Worm (Caenorhabditis elegans) whole organism, mixed stage, embryonic: ENCODE data around the gene R12B2.2.

Source experiments
- ham-2 ChIP-seq: fragments of 200-800 bp; sonication (Bioruptor generic); optimal IDR thresholded peaks from 2 replicates; lab custom pipeline; 2018; ENCODE audit warnings: mild to moderate bottlenecking, missing genetic modification characterization, missing compliant biosample characterization
- nhr-12 ChIP-seq: fragments of 150-350 bp; optimal IDR thresholded peaks from 2 replicates; lab custom pipeline; 2014; ENCODE audit warnings: missing biosample characterization, missing genetic modification characterization
- nhr-28 ChIP-seq: fragments of 150-350 bp; optimal IDR thresholded peaks from 2 replicates; lab custom pipeline; 2014; ENCODE audit warnings: missing biosample characterization, missing genetic modification characterization
- nhr-76 ChIP-seq: sonication (generic microtip); optimal IDR thresholded peaks from 2 replicates; lab custom pipeline; 2017; ENCODE audit warnings: missing biosample characterization, missing genetic modification characterization
- snpc-4 ChIP-seq: fragments of 150-350 bp; optimal IDR thresholded peaks from 2 replicates; lab custom pipeline; 2014; ENCODE audit warnings: missing biosample characterization, missing genetic modification characterization
- ztf-11 ChIP-seq: fragments of 150-350 bp; optimal IDR thresholded peaks from 2 replicates; lab custom pipeline; 2014; ENCODE audit warnings: missing biosample characterization, missing genetic modification characterization

DNA sequence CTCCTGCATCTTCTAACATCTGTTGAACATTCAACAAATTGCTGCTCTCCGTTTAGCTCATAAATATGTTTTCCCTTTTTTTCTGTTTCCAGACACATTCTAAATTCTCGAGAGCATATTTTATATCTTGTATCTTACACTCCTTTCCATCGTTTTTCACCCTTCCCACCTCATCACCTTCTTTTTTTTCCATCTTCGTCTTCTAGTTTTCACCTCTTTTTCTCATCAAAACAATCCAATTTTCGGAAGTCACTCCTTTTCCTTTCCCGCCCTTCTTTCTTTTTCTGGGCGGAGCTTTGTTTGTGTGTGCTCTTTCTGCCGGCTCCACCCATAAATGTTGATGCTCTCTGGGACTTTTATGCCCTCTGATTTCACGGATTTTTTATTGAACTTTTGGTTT lies 16.0 kb downstream of the R12B2.2 start:
- no peak for TF ChIP-seq snpc-4 (tag; lab: Kevin White, UChicago)
- TF ChIP-seq nhr-12 = no peak
- no peak for TF ChIP-seq nhr-28 (tag; lab: Kevin White, UChicago)
- no peak for TF ChIP-seq nhr-76
- no peak for TF ChIP-seq ham-2
- TF ChIP-seq ztf-11 (tag; lab: Kevin White, UChicago) = no peak
